Worm (Caenorhabditis elegans) whole organism, L1 larva: Measurements from ENCODE around the gene dct-19.

ENCODE experiments used
- C16A3.4 ChIP-seq: fragments of 150-350 bp; optimal IDR thresholded peaks from 2 replicates; lab custom pipeline; 2014; ENCODE audit warnings: missing biosample characterization, missing genetic modification characterization
- C34B4.2 ChIP-seq: sonication (generic microtip); optimal IDR thresholded peaks from 2 replicates; lab custom pipeline; 2017; ENCODE audit warnings: mild to moderate bottlenecking, missing genetic modification characterization, missing compliant biosample characterization
- aly-2 ChIP-seq: fragments of 150-350 bp; optimal IDR thresholded peaks from 2 replicates; lab custom pipeline; 2014; ENCODE audit warnings: missing biosample characterization, missing genetic modification characterization
- blmp-1 ChIP-seq: fragments of 150-350 bp; optimal IDR thresholded peaks from 2 replicates; lab custom pipeline; 2014; ENCODE audit warnings: missing biosample characterization, missing genetic modification characterization
- ceh-8 ChIP-seq: fragments of 200-800 bp; sonication (Bioruptor generic); optimal IDR thresholded peaks from 2 replicates; lab custom pipeline; 2018; ENCODE audit warnings: mild to moderate bottlenecking, missing genetic modification characterization, moderate library complexity, missing compliant biosample characterization
- ceh-82 ChIP-seq, 3 experiments: fragments of 150-350 bp in 1 of 3; sonication (generic microtip) in 2 of 3; optimal IDR thresholded peaks; 2 replicates each; lab custom pipeline; 2014 to 2017; ENCODE audit warnings: missing biosample characterization in 3 of 3, missing genetic modification characterization in 3 of 3
- efl-1 ChIP-seq, 4 experiments: fragments of 150-350 bp; optimal IDR thresholded peaks in 3 of 4; peaks in 1 of 4; 1 replicate in 1 of 4; 2 replicates in 3 of 4; lab custom pipeline; 2014; ENCODE audit warnings: missing biosample characterization in 2 of 4, missing genetic modification characterization in 2 of 4, missing genetic modification reagents in 2 of 4
- efl-3 ChIP-seq: fragments of 200-800 bp; sonication (Bioruptor generic); optimal IDR thresholded peaks from 2 replicates; lab custom pipeline; 2018; ENCODE audit warnings: mild to moderate bottlenecking, missing genetic modification characterization, missing compliant biosample characterization
- elt-3 ChIP-seq, 6 experiments: fragments of 150-350 bp in 1 of 6; sonication (generic microtip); optimal IDR thresholded peaks; 2 replicates each; lab custom pipeline; 2017 to 2018; ENCODE audit warnings: missing biosample characterization in 6 of 6, missing genetic modification characterization in 6 of 6, inconsistent platforms in 1 of 6
- fkh-10 ChIP-seq: sonication (generic microtip); optimal IDR thresholded peaks from 2 replicates; lab custom pipeline; 2017; ENCODE audit warnings: missing biosample characterization, missing genetic modification reagents, missing genetic modification characterization
- fkh-8 ChIP-seq: sonication (generic microtip); optimal IDR thresholded peaks from 2 replicates; lab custom pipeline; 2016; ENCODE audit warnings: mild to moderate bottlenecking, missing genetic modification characterization, missing compliant biosample characterization
- fos-1 ChIP-seq: fragments of 150-350 bp; optimal IDR thresholded peaks from 2 replicates; lab custom pipeline; 2014; ENCODE audit warnings: missing biosample characterization, missing genetic modification characterization
- hlh-4 ChIP-seq: sonication (generic microtip); optimal IDR thresholded peaks from 2 replicates; lab custom pipeline; 2016; ENCODE audit warnings: mild to moderate bottlenecking, missing genetic modification characterization, missing compliant biosample characterization
- hpl-2 ChIP-seq: fragments of 150-350 bp; optimal IDR thresholded peaks from 2 replicates; lab custom pipeline; 2014; ENCODE audit warnings: missing biosample characterization, missing genetic modification reagents, missing genetic modification characterization
- irx-1 ChIP-seq: sonication (generic microtip); optimal IDR thresholded peaks from 2 replicates; lab custom pipeline; 2016; ENCODE audit warnings: missing genetic modification characterization, missing compliant biosample characterization
- jun-1 ChIP-seq: fragments of 150-350 bp; optimal IDR thresholded peaks from 2 replicates; lab custom pipeline; 2014; ENCODE audit warnings: missing biosample characterization, missing genetic modification reagents, missing genetic modification characterization
- lin-13 ChIP-seq: fragments of 150-350 bp; optimal IDR thresholded peaks from 2 replicates; lab custom pipeline; 2014; ENCODE audit warnings: missing biosample characterization, missing genetic modification reagents, missing genetic modification characterization
- lin-14 ChIP-seq: fragments of 200-800 bp; sonication (Bioruptor generic); optimal IDR thresholded peaks from 2 replicates; lab custom pipeline; 2018; ENCODE audit warnings: mild to moderate bottlenecking, missing genetic modification characterization, moderate library complexity, missing compliant biosample characterization
- lin-35 ChIP-seq, 2 experiments: fragments of 150-350 bp; optimal IDR thresholded peaks; 2 replicates each; lab custom pipeline; 2014; ENCODE audit warnings: missing biosample characterization in 2 of 2, missing genetic modification characterization in 2 of 2, missing genetic modification reagents in 2 of 2
- mep-1 ChIP-seq: fragments of 150-350 bp; optimal IDR thresholded peaks from 2 replicates; lab custom pipeline; 2014; ENCODE audit warnings: missing biosample characterization, missing genetic modification characterization
- nhr-11 ChIP-seq: fragments of 150-350 bp; optimal IDR thresholded peaks from 2 replicates; lab custom pipeline; 2014; ENCODE audit warnings: missing biosample characterization, missing genetic modification characterization
- nhr-19 ChIP-seq: fragments of 200-800 bp; sonication (Bioruptor generic); conservative IDR thresholded peaks from 2 replicates; pipeline ENCODE4 v1.3.6; 2022; ENCODE audit warnings: missing genetic modification characterization, missing compliant biosample characterization
- nhr-237 ChIP-seq: fragments of 150-350 bp; optimal IDR thresholded peaks from 2 replicates; lab custom pipeline; 2014; ENCODE audit warnings: missing biosample characterization, missing genetic modification characterization
- nhr-28 ChIP-seq: fragments of 150-350 bp; optimal IDR thresholded peaks from 2 replicates; lab custom pipeline; 2014; ENCODE audit warnings: missing biosample characterization, missing genetic modification characterization
- nhr-71 ChIP-seq: sonication (generic microtip); optimal IDR thresholded peaks from 2 replicates; lab custom pipeline; 2016; ENCODE audit warnings: mild to moderate bottlenecking, missing genetic modification characterization, moderate library complexity, missing compliant biosample characterization
- nhr-76 ChIP-seq: sonication (generic microtip); optimal IDR thresholded peaks from 2 replicates; lab custom pipeline; 2017; ENCODE audit warnings: missing biosample characterization, missing genetic modification characterization
- nhr-84 ChIP-seq: sonication (generic microtip); optimal IDR thresholded peaks from 2 replicates; lab custom pipeline; 2017; ENCODE audit warnings: missing biosample characterization, missing genetic modification characterization
- rnt-1 ChIP-seq: sonication (generic microtip); optimal IDR thresholded peaks from 2 replicates; lab custom pipeline; 2016; ENCODE audit warnings: mild to moderate bottlenecking, missing genetic modification characterization, moderate library complexity, missing compliant biosample characterization
- snpc-4 ChIP-seq: fragments of 150-350 bp; optimal IDR thresholded peaks from 2 replicates; lab custom pipeline; 2014; ENCODE audit warnings: missing biosample characterization, missing genetic modification characterization
- snu-23 ChIP-seq: sonication (generic microtip); optimal IDR thresholded peaks from 2 replicates; lab custom pipeline; 2016; ENCODE audit warnings: missing genetic modification characterization, missing compliant biosample characterization
- sptf-1 ChIP-seq: fragments of 150-350 bp; optimal IDR thresholded peaks from 2 replicates; lab custom pipeline; 2014; ENCODE audit warnings: missing biosample characterization, missing genetic modification characterization
- sup-37 ChIP-seq: fragments of 200-800 bp; sonication (Bioruptor generic); optimal IDR thresholded peaks from 2 replicates; lab custom pipeline; 2018; ENCODE audit warnings: mild to moderate bottlenecking, missing genetic modification characterization, missing compliant biosample characterization
- unc-30 ChIP-seq: sonication (generic microtip); optimal IDR thresholded peaks from 2 replicates; lab custom pipeline; 2017; ENCODE audit warnings: missing biosample characterization, missing genetic modification characterization
- unc-86 ChIP-seq: sonication (generic microtip); optimal IDR thresholded peaks from 2 replicates; lab custom pipeline; 2016; ENCODE audit warnings: missing genetic modification characterization, missing compliant biosample characterization
- unc-98 ChIP-seq: fragments of 200-800 bp; sonication (Bioruptor generic); IDR thresholded peaks from 2 replicates; pipeline ENCODE4 v1.3.6; 2022; ENCODE audit warnings: missing genetic modification characterization, missing compliant biosample characterization
- xbp-1 ChIP-seq: sonication (generic microtip); optimal IDR thresholded peaks from 2 replicates; lab custom pipeline; 2016; ENCODE audit warnings: missing genetic modification characterization, missing compliant biosample characterization
- zag-1 ChIP-seq: fragments of 150-350 bp; optimal IDR thresholded peaks from 2 replicates; lab custom pipeline; 2014; ENCODE audit warnings: missing biosample characterization, missing genetic modification characterization
- ztf-4 ChIP-seq: fragments of 150-350 bp; optimal IDR thresholded peaks from 2 replicates; lab custom pipeline; 2014; ENCODE audit warnings: missing biosample characterization, missing genetic modification characterization

dct-19 gene

ce11 chrIV:12941254-12941653, 1.5 kb upstream of the dct-19 start, which contains the start of gene dod-24:
Gene dod-24 (minus strand): TSS chrIV:12941354.
- TF ChIP-seq efl-3 = no peak
- no peak for TF ChIP-seq snpc-4 (tag; lab: Kevin White, UChicago)
- no peak for TF ChIP-seq elt-3 (tag; optimal IDR thresholded peaks at IDR 0.05; lab: Kevin White, UChicago)
- TF ChIP-seq nhr-237 (tag; lab: Kevin White, UChicago) = no peak
- no peak for TF ChIP-seq unc-30 (tag; lab: Kevin White, UChicago)
- no peak for TF ChIP-seq C16A3.4
- no peak for TF ChIP-seq fkh-10 (GFP tag; lab: Kevin White, UChicago)
- TF ChIP-seq nhr-28 = no peak
- TF ChIP-seq lin-14 = no peak
- TF ChIP-seq C34B4.2 (tag; lab: Kevin White, UChicago) = no peak
- no peak for TF ChIP-seq jun-1 (tag; lab: Kevin White, UChicago)
- no peak for TF ChIP-seq nhr-76 (tag; lab: Kevin White, UChicago)
- TF ChIP-seq lin-35 (GFP tag; optimal IDR thresholded peaks at IDR 0.05; lab: Kevin White, UChicago) = no peak
- no peak for TF ChIP-seq nhr-71 (tag; lab: Kevin White, UChicago)
- no peak for TF ChIP-seq zag-1 (tag; lab: Kevin White, UChicago)
- TF ChIP-seq xbp-1 (tag; lab: Kevin White, UChicago) = no peak
- no peak for TF ChIP-seq blmp-1 (tag; lab: Kevin White, UChicago)

ce11 chrIV:12946488-12946887, 3.8 kb downstream of the dct-19 start, which contains the start of gene F55G11.1:
Gene F55G11.1 (minus strand): TSS chrIV:12946588.
- no peak for TF ChIP-seq efl-3
- no peak for TF ChIP-seq nhr-28
- no peak for TF ChIP-seq aly-2 (tag; lab: Kevin White, UChicago)
- no peak for TF ChIP-seq sptf-1
- no peak for TF ChIP-seq mep-1
- no peak for TF ChIP-seq ceh-8 (GFP tag; lab: Kevin White, UChicago)
- TF ChIP-seq unc-86 (tag; lab: Kevin White, UChicago) = no peak
- no peak for TF ChIP-seq nhr-76 (tag; lab: Kevin White, UChicago)
- TF ChIP-seq unc-30 (tag; lab: Kevin White, UChicago) = no peak
- no peak for TF ChIP-seq ztf-4 (tag; lab: Kevin White, UChicago)
- no peak for TF ChIP-seq sup-37 (GFP tag; lab: Kevin White, UChicago)
- no peak for TF ChIP-seq irx-1 (tag; lab: Kevin White, UChicago)
- TF ChIP-seq hpl-2 (GFP tag; lab: Kevin White, UChicago) = no peak
- no peak for TF ChIP-seq fkh-8 (tag; lab: Kevin White, UChicago)
- TF ChIP-seq snu-23 (GFP tag; lab: Kevin White, UChicago) = no peak
- TF ChIP-seq unc-98 (GFP tag; lab: Robert Waterston, UW) = no peak
- TF ChIP-seq lin-13 = no peak
- TF ChIP-seq ceh-82 (tag; optimal IDR thresholded peaks at IDR 0.05; lab: Kevin White, UChicago) = no peak

ce11 chrIV:12948470-12948869, 5.7 kb downstream of the dct-19 start, which contains the start of gene F55G11.10:
Gene F55G11.10 (plus strand): TSS chrIV:12948770.
- no peak for TF ChIP-seq efl-3

DNA sequence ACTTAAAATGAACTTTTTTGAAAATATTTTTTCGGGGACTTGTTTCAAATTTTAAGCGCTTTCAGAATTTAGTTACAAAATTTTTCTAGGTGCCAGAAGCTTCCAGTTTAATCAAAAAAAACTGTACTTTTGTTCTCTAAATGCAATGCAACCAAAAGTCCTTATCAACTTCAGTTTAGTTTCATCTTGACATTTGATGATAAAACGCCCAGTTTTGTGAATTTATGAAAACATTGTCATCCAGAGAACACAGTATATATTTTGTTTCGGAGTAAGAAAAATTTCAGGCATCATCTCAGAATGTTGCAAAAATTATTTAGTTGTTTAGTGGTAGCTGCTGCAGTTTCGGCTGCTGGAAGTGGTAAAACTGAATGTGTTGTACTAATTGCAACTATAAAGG, 15.0 kb downstream of the dct-19 start, which contains the start of gene F55G11.6:
F55G11.6 (plus strand) TSS at position 301 of the 400 bp plus-strand sequence.
- TF ChIP-seq nhr-19 (GFP tag; lab: Robert Waterston, UW) (no peak), unc-30 (tag; lab: Kevin White, UChicago) (no peak), fkh-8 (tag; lab: Kevin White, UChicago) (no peak), efl-1 (optimal IDR thresholded peaks at IDR 0.05; lab: Kevin White, UChicago) (no peak), efl-1 (GFP tag; optimal IDR thresholded peaks at IDR 0.05 in 1 of 2; lab: Kevin White, UChicago) (no peak), irx-1 (tag; lab: Kevin White, UChicago) (no peak), snu-23 (GFP tag; lab: Kevin White, UChicago) (no peak), rnt-1 (tag; lab: Kevin White, UChicago) (no peak), fos-1 (tag; lab: Kevin White, UChicago) (no peak), xbp-1 (tag; lab: Kevin White, UChicago) (no peak), nhr-11 (tag; lab: Kevin White, UChicago) (no peak), ceh-8 (GFP tag; lab: Kevin White, UChicago) (no peak), hlh-4 (tag; lab: Kevin White, UChicago) (no peak), nhr-84 (no peak)
